Fruit fly (Drosophila melanogaster) whole organism, embryonic: ENCODE results near the gene CG13622.

Source experiments
- CG10431 ChIP-seq: fragments of 200-800 bp; sonication (Bioruptor generic); optimal IDR thresholded peaks from 3 replicates; lab custom pipeline; 2018; ENCODE audit warnings: missing biosample characterization, mild to moderate bottlenecking, missing genetic modification characterization
- CG12236 ChIP-seq: fragments of 200-800 bp; sonication (Bioruptor generic); optimal IDR thresholded peaks from 2 replicates; lab custom pipeline; 2016; ENCODE audit warnings: missing biosample characterization, missing genetic modification characterization
- CG13775 ChIP-seq: fragments of 200-800 bp; sonication (Bioruptor generic); optimal IDR thresholded peaks from 3 replicates; lab custom pipeline; 2017; ENCODE audit warnings: missing biosample characterization, mild to moderate bottlenecking, missing genetic modification characterization
- CG14860 ChIP-seq: fragments of 200-800 bp; sonication (Bioruptor generic); IDR thresholded peaks from 3 replicates; pipeline ENCODE4 v1.3.6; 2022; ENCODE audit warnings: missing biosample characterization, missing genetic modification characterization; ENCODE audit not compliant: partially characterized antibody
- CG1647 ChIP-seq: fragments of 200-800 bp; sonication (Bioruptor generic); optimal IDR thresholded peaks from 3 replicates; lab custom pipeline; 2016; ENCODE audit warnings: missing biosample characterization, missing genetic modification characterization
- CG16813 ChIP-seq: fragments of 200-800 bp; sonication (Bioruptor generic); IDR thresholded peaks from 3 replicates; pipeline ENCODE4 v1.3.6; 2022; ENCODE audit warnings: missing biosample characterization, missing genetic modification characterization; ENCODE audit not compliant: partially characterized antibody
- CG17328 ChIP-seq: fragments of 200-800 bp; sonication (Bioruptor generic); IDR thresholded peaks from 2 replicates; pipeline ENCODE4 v1.3.6; 2022; ENCODE audit warnings: missing biosample characterization, missing genetic modification characterization
- CG31224 ChIP-seq: fragments of 200-800 bp; sonication (Bioruptor generic); IDR thresholded peaks from 2 replicates; pipeline ENCODE4 v1.3.6; 2022; ENCODE audit warnings: missing biosample characterization, missing genetic modification characterization
- CG34376 ChIP-seq: fragments of 200-800 bp; sonication (Bioruptor generic); optimal IDR thresholded peaks from 2 replicates; lab custom pipeline; 2018; ENCODE audit warnings: missing biosample characterization, mild to moderate bottlenecking, missing genetic modification characterization
- CG6654 ChIP-seq: fragments of 200-800 bp; sonication (Bioruptor generic); optimal IDR thresholded peaks from 2 replicates; lab custom pipeline; 2017; ENCODE audit warnings: missing biosample characterization, mild to moderate bottlenecking, missing genetic modification characterization
- CG6854 ChIP-seq: fragments of 200-800 bp; sonication (Bioruptor generic); optimal IDR thresholded peaks from 3 replicates; lab custom pipeline; 2017; ENCODE audit warnings: missing biosample characterization, mild to moderate bottlenecking, missing genetic modification characterization
- CG9817 ChIP-seq: fragments of 200-800 bp; sonication (Bioruptor generic); optimal IDR thresholded peaks from 2 replicates; lab custom pipeline; 2018; ENCODE audit warnings: missing biosample characterization, mild to moderate bottlenecking, missing genetic modification characterization, moderate library complexity
- ERR ChIP-seq: fragments of 200-800 bp; sonication (Bioruptor generic); optimal IDR thresholded peaks from 2 replicates; lab custom pipeline; 2016; ENCODE audit warnings: missing biosample characterization, missing genetic modification characterization
- Eip74EF ChIP-seq, 2 experiments: fragments of 200-800 bp in 1 of 2; fragments of >200 bp in 1 of 2; sonication (Bioruptor generic) in 1 of 2; optimal IDR thresholded peaks; 2 replicates each; lab custom pipeline; 2017 to 2019; ENCODE audit warnings: missing biosample characterization in 2 of 2, missing genetic modification characterization in 2 of 2, mild to moderate bottlenecking in 1 of 2, moderate library complexity in 1 of 2
- Gug ChIP-seq: fragments of 200-800 bp; sonication (Bioruptor generic); IDR thresholded peaks from 4 replicates; pipeline ENCODE4 v1.3.6; 2022; ENCODE audit warnings: missing biosample characterization, missing genetic modification characterization
- HmgD ChIP-seq: fragments of 200-800 bp; sonication (Bioruptor generic); optimal IDR thresholded peaks from 3 replicates; lab custom pipeline; 2016; ENCODE audit warnings: missing biosample characterization, missing genetic modification characterization
- HmgZ ChIP-seq: fragments of 200-800 bp; sonication (Bioruptor generic); optimal IDR thresholded peaks from 2 replicates; lab custom pipeline; 2018; ENCODE audit warnings: missing biosample characterization, mild to moderate bottlenecking, missing genetic modification characterization
- MBD-R2 ChIP-seq: fragments of 200-800 bp; sonication (Bioruptor generic); IDR thresholded peaks from 2 replicates; pipeline ENCODE4 v1.3.6; 2022; ENCODE audit warnings: missing biosample characterization, missing genetic modification characterization
- Med ChIP-seq: fragments of 200-800 bp; sonication (Bioruptor generic); peaks from one replicate; lab custom pipeline; 2016; ENCODE audit warnings: missing biosample characterization, missing genetic modification characterization, mild to moderate bottlenecking, inconsistent platforms, moderate library complexity
- Optix ChIP-seq: fragments of 200-800 bp; sonication (Bioruptor generic); IDR thresholded peaks from 3 replicates; pipeline ENCODE4 v1.3.6; 2022; ENCODE audit warnings: missing biosample characterization, missing genetic modification characterization
- Ravus ChIP-seq: fragments of 200-800 bp; sonication (Bioruptor generic); IDR thresholded peaks from 2 replicates; pipeline ENCODE4 v1.3.6; 2022; ENCODE audit warnings: missing biosample characterization, missing genetic modification characterization
- amos ChIP-seq: fragments of 200-800 bp; sonication (Bioruptor generic); IDR thresholded peaks from 2 replicates; pipeline ENCODE4 v1.3.6; 2022; ENCODE audit warnings: missing biosample characterization, missing genetic modification characterization; ENCODE audit not compliant: partially characterized antibody
- bsh ChIP-seq, 2 experiments: fragments of 200-800 bp; sonication (Bioruptor generic); optimal IDR thresholded peaks; 2 replicates each; lab custom pipeline; 2017 to 2018; ENCODE audit warnings: mild to moderate bottlenecking in 2 of 2, missing biosample characterization in 2 of 2, missing genetic modification characterization in 2 of 2, moderate library complexity in 1 of 2
- crol ChIP-seq: fragments of 200-800 bp; sonication (Bioruptor generic); IDR thresholded peaks from 2 replicates; pipeline ENCODE4 v1.3.6; 2022; ENCODE audit warnings: missing biosample characterization, missing genetic modification characterization
- cwo ChIP-seq: fragments of 200-800 bp; sonication (Bioruptor generic); optimal IDR thresholded peaks from 3 replicates; lab custom pipeline; 2017; ENCODE audit warnings: missing biosample characterization, missing genetic modification characterization, mild to moderate bottlenecking, moderate library complexity, missing genetic modification reagents
- emc ChIP-seq: fragments of 200-800 bp; sonication (Bioruptor generic); optimal IDR thresholded peaks from 2 replicates; lab custom pipeline; 2016; ENCODE audit warnings: missing biosample characterization, missing genetic modification characterization
- exex ChIP-seq: fragments of 200-800 bp; sonication (Bioruptor generic); optimal IDR thresholded peaks from 4 replicates; lab custom pipeline; 2018; ENCODE audit warnings: missing biosample characterization, mild to moderate bottlenecking, missing genetic modification characterization, moderate library complexity
- fu2 ChIP-seq: fragments of 200-800 bp; sonication (Bioruptor generic); optimal IDR thresholded peaks from 2 replicates; lab custom pipeline; 2016; ENCODE audit warnings: missing biosample characterization, missing genetic modification characterization
- gro ChIP-seq: fragments of 200-800 bp; sonication (Bioruptor generic); optimal IDR thresholded peaks from 2 replicates; lab custom pipeline; 2016; ENCODE audit warnings: missing biosample characterization, missing genetic modification characterization
- her ChIP-seq: fragments of 200-800 bp; sonication (Bioruptor generic); optimal IDR thresholded peaks from 2 replicates; lab custom pipeline; 2016; ENCODE audit warnings: missing biosample characterization, missing genetic modification characterization
- kah ChIP-seq: fragments of 200-800 bp; sonication (Bioruptor generic); optimal IDR thresholded peaks from 2 replicates; lab custom pipeline; 2018; ENCODE audit warnings: missing biosample characterization, mild to moderate bottlenecking, missing genetic modification characterization
- luna ChIP-seq: fragments of 200-800 bp; sonication (Bioruptor generic); optimal IDR thresholded peaks from 2 replicates; lab custom pipeline; 2016; ENCODE audit warnings: missing biosample characterization, missing genetic modification characterization
- mirr ChIP-seq: fragments of 200-800 bp; sonication (Bioruptor generic); optimal IDR thresholded peaks from 3 replicates; lab custom pipeline; 2018; ENCODE audit warnings: missing biosample characterization, mild to moderate bottlenecking, missing genetic modification characterization
- mld ChIP-seq: fragments of 200-800 bp; sonication (Bioruptor generic); IDR thresholded peaks from 3 replicates; pipeline ENCODE4 v1.3.6; 2022; ENCODE audit warnings: missing biosample characterization, missing genetic modification characterization; ENCODE audit not compliant: partially characterized antibody
- pros ChIP-seq: fragments of 200-800 bp; sonication (Bioruptor generic); optimal IDR thresholded peaks from 3 replicates; lab custom pipeline; 2019; ENCODE audit warnings: missing biosample characterization, mild to moderate bottlenecking, missing genetic modification characterization, moderate library complexity
- rib ChIP-seq: fragments of 200-800 bp; sonication (Bioruptor generic); IDR thresholded peaks from 2 replicates; pipeline ENCODE4 v1.3.6; 2022; ENCODE audit warnings: missing biosample characterization, missing genetic modification characterization
- sc ChIP-seq, 3 experiments: fragments of >200 bp in 2 of 3; fragments of 200-800 bp in 1 of 3; sonication (Bioruptor generic) in 1 of 3; optimal IDR thresholded peaks; 2 replicates in 2 of 3; 3 replicates in 1 of 3; lab custom pipeline; 2017; ENCODE audit warnings: mild to moderate bottlenecking in 1 of 3, missing biosample characterization in 1 of 3, missing genetic modification characterization in 1 of 3, missing genetic modification reagents in 1 of 3

The CG13622 gene

DNA sequence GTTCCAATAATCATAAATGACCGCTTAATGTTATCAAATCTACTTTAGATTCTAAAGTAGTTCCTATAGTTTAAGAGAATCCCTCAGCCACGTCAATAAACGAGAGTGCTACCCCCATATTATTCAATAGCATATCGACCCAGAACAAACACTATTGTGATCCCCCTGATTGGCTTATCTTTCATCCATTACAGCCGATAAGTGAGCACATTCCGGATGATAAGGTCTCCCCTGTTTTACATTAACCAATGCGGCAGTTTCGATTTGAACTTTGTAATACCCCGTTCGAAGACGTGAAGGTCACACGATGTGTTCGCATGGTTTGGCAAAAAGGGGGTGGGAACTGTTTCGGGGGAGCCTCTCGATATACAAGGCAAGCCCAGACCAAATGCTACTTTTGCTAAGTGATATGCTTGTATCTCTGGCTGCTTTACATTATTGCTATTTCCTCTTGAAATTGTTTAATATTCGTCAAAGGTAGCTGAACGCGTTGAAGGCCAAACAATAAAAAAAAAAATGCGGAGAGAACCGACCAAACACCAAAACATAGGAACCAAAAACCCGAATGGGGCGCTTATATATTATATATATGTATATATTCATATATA lies 40.8 kb upstream of the CG13622 start (continued):
- no peak for TF ChIP-seq Gug
- TF ChIP-seq CG6854 (GFP tag; lab: Kevin White, UChicago): no peak
- TF ChIP-seq bsh (GFP tag; optimal IDR thresholded peaks at IDR 0.05; lab: Kevin White, UChicago): no peak
- TF ChIP-seq CG13775 (GFP tag; lab: Kevin White, UChicago): no peak
- TF ChIP-seq cwo (GFP tag; lab: Kevin White, UChicago): peak; percentile 17
- no peak for TF ChIP-seq emc (GFP tag; lab: Kevin White, UChicago)
- no peak for TF ChIP-seq pros
- TF ChIP-seq mirr (GFP tag; lab: Kevin White, UChicago): peak; percentile 92
- peak; percentile 82 for TF ChIP-seq exex (tag; lab: Kevin White, UChicago)
- TF ChIP-seq CG6654 (GFP tag; lab: Kevin White, UChicago): no peak
- TF ChIP-seq kah (GFP tag; lab: Kevin White, UChicago): no peak
- TF ChIP-seq MBD-R2 (GFP tag; lab: Robert Waterston, UW): no peak
- TF ChIP-seq her (GFP tag; lab: Kevin White, UChicago): no peak
- no peak for TF ChIP-seq CG14860
- TF ChIP-seq Eip74EF (GFP tag; optimal IDR thresholded peaks at IDR 0.05; lab: Kevin White, UChicago): peak in 1 of 2 experiments; percentile 48
- TF ChIP-seq fu2 (GFP tag; lab: Kevin White, UChicago): no peak
- TF ChIP-seq gro: peak; percentile 7
- no peak for TF ChIP-seq CG31224 (GFP tag; lab: Robert Waterston, UW)
- no peak for TF ChIP-seq CG16813 (GFP tag; lab: Robert Waterston, UW)
- TF ChIP-seq sc (optimal IDR thresholded peaks at IDR 0.05; lab: Kevin White, UChicago): no peak
- no peak for TF ChIP-seq sc (GFP tag; optimal IDR thresholded peaks at IDR 0.05; lab: Kevin White, UChicago)
- TF ChIP-seq CG17328 (GFP tag; lab: Robert Waterston, UW): no peak
- no peak for TF ChIP-seq Optix
- TF ChIP-seq luna (GFP tag; lab: Kevin White, UChicago): no peak
- no peak for TF ChIP-seq HmgZ

DNA sequence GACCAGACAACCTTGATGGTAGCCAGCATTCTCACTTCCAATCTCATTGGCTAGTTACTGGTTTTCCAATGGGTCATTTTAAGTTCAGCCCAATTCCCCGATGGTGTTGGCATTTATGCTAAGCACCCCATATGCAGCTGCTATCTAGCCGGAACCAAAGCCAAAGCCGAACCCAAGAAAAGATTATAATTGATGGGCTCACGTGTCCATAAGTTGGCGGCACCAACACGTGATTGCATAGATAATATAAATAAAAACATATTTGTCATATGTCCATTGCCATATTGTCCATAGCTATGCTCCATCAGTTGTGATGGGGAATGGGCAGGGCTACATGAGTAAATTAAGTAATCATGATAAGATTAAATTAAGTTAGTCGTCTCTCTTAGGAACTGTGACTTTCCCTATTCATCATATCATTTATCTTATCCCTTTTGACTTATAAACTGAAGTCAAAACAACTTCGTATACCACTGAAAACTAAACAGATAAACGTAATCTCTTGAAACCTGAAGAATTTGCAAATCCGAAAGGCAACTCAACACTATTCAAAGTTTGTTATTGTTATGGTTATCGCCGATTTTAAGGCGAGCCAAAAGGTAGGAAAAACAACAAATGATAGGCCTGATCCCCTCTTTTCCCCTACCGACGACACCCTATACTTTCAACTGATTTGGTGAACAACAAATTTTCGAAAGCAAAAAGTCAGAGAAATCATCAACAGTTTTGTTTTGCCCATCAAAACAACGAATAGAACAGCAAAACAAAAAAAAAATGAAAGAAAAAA lies 39.8 kb upstream of the CG13622 start:
- TF ChIP-seq CG34376 (GFP tag; lab: Kevin White, UChicago) (peak; percentile 63), CG12236 (GFP tag; lab: Kevin White, UChicago) (no peak), CG9817 (no peak), mirr (GFP tag; lab: Kevin White, UChicago) (peak; percentile 44), crol (GFP tag; lab: Robert Waterston, UW) (0 out of 2 replicates have a peak, but pooled peaks have one; percentile 20), mld (GFP tag; lab: Robert Waterston, UW) (peak; percentile 42; the same call in 1 of the 3 replicates), CG10431 (GFP tag; lab: Kevin White, UChicago) (no peak), exex (tag; lab: Kevin White, UChicago) (peak; percentile 77), ERR (GFP tag; lab: Kevin White, UChicago) (no peak), cwo (GFP tag; lab: Kevin White, UChicago) (peak; percentile 90), Ravus (no peak), HmgD (GFP tag; lab: Kevin White, UChicago) (no peak), amos (GFP tag; lab: Robert Waterston, UW) (no peak), CG1647 (GFP tag; lab: Kevin White, UChicago) (no peak), rib (GFP tag; lab: Robert Waterston, UW) (peak; percentile 62; the same call in 1 of the 2 replicates), Med (GFP tag; lab: Kevin White, UChicago) (peak; percentile 33), emc (GFP tag; lab: Kevin White, UChicago) (no peak)
